Fruit fly (Drosophila melanogaster): Measurements from ENCODE around the gene Vps33B.
A peak's percentile ranks its signal among the peaks of the same experiment; 100 is the strongest.

The Vps33B gene

dm6 chr3R:25472635-25473552 is at the start of gene Vps33B, which contains the start of gene Fur1 (continued):
- TF ChIP-seq bcd (GFP tag; optimal IDR thresholded peaks at IDR 0.05) (peak; percentile 97), Dref (GFP tag; IDR thresholded peaks at IDR 0.05) (no peak), CG16813 (GFP tag; IDR thresholded peaks at IDR 0.05; ENCODE audit: partially characterized antibody) (peak; percentile 80)

- TF ChIP-seq CTCF (GFP tag; optimal IDR thresholded peaks at IDR 0.05) (peak; percentile 69), CG8089 (GFP tag; optimal IDR thresholded peaks at IDR 0.05) (no peak)
These were observed 46.1 kb upstream of the Vps33B start for dm6 chr3R:25427175-25427574.

DNA sequence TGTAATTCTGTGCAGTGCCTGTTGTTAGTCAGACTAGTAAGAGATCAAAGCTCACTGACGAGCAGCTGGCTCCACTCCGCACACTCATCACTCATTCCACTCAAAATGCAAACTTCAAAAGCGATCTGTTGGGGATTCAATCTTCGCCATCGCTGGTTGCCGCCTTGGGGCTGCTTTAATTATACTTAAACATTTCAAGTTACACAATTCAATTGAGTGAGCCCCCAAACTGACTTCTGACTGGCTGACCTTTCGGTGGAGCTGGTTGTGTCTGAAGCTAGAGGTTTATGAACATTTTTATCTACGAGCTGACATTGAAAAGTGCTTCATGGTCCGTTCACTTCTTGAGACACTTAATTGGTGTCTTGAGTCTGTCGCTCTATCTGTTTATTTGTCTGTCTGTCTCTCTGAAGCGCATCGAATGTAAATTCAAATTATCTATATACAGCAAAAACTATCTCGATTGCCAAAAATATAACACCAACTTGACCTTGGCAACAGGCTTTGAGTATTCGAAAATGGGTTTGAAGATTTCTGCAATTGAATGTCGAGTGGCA is 36.0 kb upstream of the Vps33B start:
- TF ChIP-seq chinmo (GFP tag; IDR thresholded peaks at IDR 0.05; ENCODE audit: partially characterized antibody) (peak; percentile 83; the same call in 3 of the 4 replicates), CG6175 (GFP tag; IDR thresholded peaks at IDR 0.05) (no peak), Nf-YC (tag; optimal IDR thresholded peaks at IDR 0.05) (peak; percentile 30), wek (GFP tag; optimal IDR thresholded peaks at IDR 0.05) (no peak), CG17328 (GFP tag; IDR thresholded peaks at IDR 0.05) (no peak), otp (GFP tag; IDR thresholded peaks at IDR 0.05) (no peak), CG15269 (tag; optimal IDR thresholded peaks at IDR 0.05) (peak; percentile 70), Elba2 (GFP tag; optimal IDR thresholded peaks at IDR 0.05) (no peak), cwo (GFP tag; optimal IDR thresholded peaks at IDR 0.05) (no peak), pros (GFP tag; optimal IDR thresholded peaks at IDR 0.05) (peak; percentile 95), ci (GFP tag; IDR thresholded peaks at IDR 0.05) (no peak), CG3065 (GFP tag; optimal IDR thresholded peaks at IDR 0.05) (no peak), zf30C (GFP tag; optimal IDR thresholded peaks at IDR 0.05) (no peak), sens (GFP tag) (peak; percentile 35), z (GFP tag; IDR thresholded peaks at IDR 0.05) (peak; percentile 69; the same call in 1 of the 3 replicates), salm (tag; optimal IDR thresholded peaks at IDR 0.05) (no peak), CG4730 (GFP tag; IDR thresholded peaks at IDR 0.05) (no peak), CG11696 (GFP tag; IDR thresholded peaks at IDR 0.05) (no peak)

- TF ChIP-seq CG6689 (GFP tag; IDR thresholded peaks at IDR 0.05) (no peak), exex (tag; optimal IDR thresholded peaks at IDR 0.05) (peak; percentile 35), Hand (GFP tag; optimal IDR thresholded peaks at IDR 0.05) (no peak), Scr (GFP tag; IDR thresholded peaks at IDR 0.05; ENCODE audit: partially characterized antibody) (no peak)
These were observed 34.8 kb upstream of the Vps33B start for dm6 chr3R:25438353-25438986.

DNA sequence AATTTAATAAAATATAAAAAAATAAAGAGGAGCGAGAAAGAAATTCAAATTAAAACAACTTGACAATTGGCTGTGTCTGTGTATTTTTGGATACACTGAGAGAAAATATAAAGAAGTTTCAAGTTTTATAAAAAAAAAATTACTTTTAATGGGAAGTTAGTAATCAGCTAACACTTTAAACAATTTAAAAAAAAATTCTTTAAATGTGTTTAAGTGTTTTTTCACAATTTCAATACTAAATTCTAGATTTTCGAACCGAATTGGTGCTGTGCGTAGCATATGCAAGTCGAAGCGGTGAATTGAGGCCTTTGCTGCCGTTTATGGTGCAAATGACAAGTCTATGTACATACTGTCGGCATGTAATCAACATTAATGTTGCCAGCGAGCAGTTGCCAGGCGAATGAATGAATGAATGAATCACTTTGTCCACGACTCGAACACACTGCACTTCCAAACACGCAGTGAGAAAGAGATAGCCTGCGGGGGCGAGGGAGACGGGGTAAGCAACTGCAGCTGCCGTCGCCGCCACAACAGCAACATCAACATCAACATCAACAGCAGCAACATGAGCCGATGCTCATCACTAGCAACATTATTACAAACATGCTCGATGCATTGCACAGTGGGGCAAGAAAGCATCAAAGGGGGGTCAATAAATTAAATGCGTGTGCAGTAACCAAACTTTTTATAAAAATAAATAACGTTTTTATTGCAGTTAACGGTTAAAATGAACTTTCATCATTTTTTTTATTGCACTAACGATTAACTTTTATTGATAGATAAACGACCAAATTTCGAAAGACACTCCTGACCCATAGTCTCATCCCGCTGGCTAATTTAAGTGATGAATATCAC is 27.5 kb upstream of the Vps33B start:
- TF ChIP-seq Vsx1 (GFP tag; optimal IDR thresholded peaks at IDR 0.05) (peak; percentile 74), bbx (GFP tag; IDR thresholded peaks at IDR 0.05; ENCODE audit: partially characterized antibody) (no peak; the same call in 1 of the 2 replicates), CG10267 (tag; optimal IDR thresholded peaks at IDR 0.05) (peak; percentile 55), CG4820 (GFP tag; optimal IDR thresholded peaks at IDR 0.05) (peak; percentile 68), Optix (GFP tag; IDR thresholded peaks at IDR 0.05) (peak; percentile 67; the same call in 2 of the 3 replicates), ase (GFP tag; IDR thresholded peaks at IDR 0.05) (0 out of 3 replicates have a peak, but pooled peaks have one; percentile 60), CG34224 (GFP tag; IDR thresholded peaks at IDR 0.05; ENCODE audit: partially characterized antibody) (no peak), CG16863 (GFP tag; optimal IDR thresholded peaks at IDR 0.05) (peak; percentile 42), CG12219 (GFP tag; optimal IDR thresholded peaks at IDR 0.05) (peak; percentile 59), CG33557 (GFP tag; optimal IDR thresholded peaks at IDR 0.05) (peak; percentile 59), maf-S (GFP tag; optimal IDR thresholded peaks at IDR 0.05) (peak; percentile 23), Rx (GFP tag; IDR thresholded peaks at IDR 0.05) (peak; percentile 53), lbe (GFP tag; optimal IDR thresholded peaks at IDR 0.05) (peak; percentile 19)
